Worm (Caenorhabditis elegans) whole organism, mixed stage, embryonic: ENCODE results near the gene F11G11.15.

Source experiments
- ceh-43 ChIP-seq: fragments of 200-800 bp; sonication (Bioruptor generic); optimal IDR thresholded peaks from 2 replicates; lab custom pipeline; 2018; ENCODE audit warnings: mild to moderate bottlenecking, missing genetic modification characterization, moderate library complexity, missing compliant biosample characterization
- cnd-1 ChIP-seq: fragments of 200-800 bp; sonication (Bioruptor generic); optimal IDR thresholded peaks from 2 replicates; lab custom pipeline; 2018; ENCODE audit warnings: mild to moderate bottlenecking, missing genetic modification characterization, missing compliant biosample characterization
- elt-3 ChIP-seq: fragments of 150-350 bp; optimal IDR thresholded peaks from 2 replicates; lab custom pipeline; 2014; ENCODE audit warnings: missing biosample characterization, missing genetic modification characterization
- lin-13 ChIP-seq: fragments of 150-350 bp; optimal IDR thresholded peaks from 2 replicates; lab custom pipeline; 2014; ENCODE audit warnings: missing biosample characterization, missing genetic modification characterization
- mab-5 ChIP-seq: fragments of 150-350 bp; optimal IDR thresholded peaks from 2 replicates; lab custom pipeline; 2014; ENCODE audit warnings: missing biosample characterization, missing genetic modification characterization
- mep-1 ChIP-seq: fragments of 150-350 bp; optimal IDR thresholded peaks from 2 replicates; lab custom pipeline; 2017; ENCODE audit warnings: missing biosample characterization, missing genetic modification reagents, missing genetic modification characterization, inconsistent platforms
- mls-2 ChIP-seq: sonication (generic microtip); optimal IDR thresholded peaks from 2 replicates; lab custom pipeline; 2016; ENCODE audit warnings: mild to moderate bottlenecking, missing genetic modification characterization, moderate library complexity, missing compliant biosample characterization
- nhr-28 ChIP-seq: fragments of 150-350 bp; optimal IDR thresholded peaks from 2 replicates; lab custom pipeline; 2014; ENCODE audit warnings: missing biosample characterization, missing genetic modification characterization
- snpc-4 ChIP-seq: fragments of 150-350 bp; optimal IDR thresholded peaks from 2 replicates; lab custom pipeline; 2014; ENCODE audit warnings: missing biosample characterization, missing genetic modification characterization
- unc-62 ChIP-seq: fragments of 150-350 bp; optimal IDR thresholded peaks from 2 replicates; lab custom pipeline; 2014; ENCODE audit warnings: missing biosample characterization, missing genetic modification reagents, missing genetic modification characterization

DNA sequence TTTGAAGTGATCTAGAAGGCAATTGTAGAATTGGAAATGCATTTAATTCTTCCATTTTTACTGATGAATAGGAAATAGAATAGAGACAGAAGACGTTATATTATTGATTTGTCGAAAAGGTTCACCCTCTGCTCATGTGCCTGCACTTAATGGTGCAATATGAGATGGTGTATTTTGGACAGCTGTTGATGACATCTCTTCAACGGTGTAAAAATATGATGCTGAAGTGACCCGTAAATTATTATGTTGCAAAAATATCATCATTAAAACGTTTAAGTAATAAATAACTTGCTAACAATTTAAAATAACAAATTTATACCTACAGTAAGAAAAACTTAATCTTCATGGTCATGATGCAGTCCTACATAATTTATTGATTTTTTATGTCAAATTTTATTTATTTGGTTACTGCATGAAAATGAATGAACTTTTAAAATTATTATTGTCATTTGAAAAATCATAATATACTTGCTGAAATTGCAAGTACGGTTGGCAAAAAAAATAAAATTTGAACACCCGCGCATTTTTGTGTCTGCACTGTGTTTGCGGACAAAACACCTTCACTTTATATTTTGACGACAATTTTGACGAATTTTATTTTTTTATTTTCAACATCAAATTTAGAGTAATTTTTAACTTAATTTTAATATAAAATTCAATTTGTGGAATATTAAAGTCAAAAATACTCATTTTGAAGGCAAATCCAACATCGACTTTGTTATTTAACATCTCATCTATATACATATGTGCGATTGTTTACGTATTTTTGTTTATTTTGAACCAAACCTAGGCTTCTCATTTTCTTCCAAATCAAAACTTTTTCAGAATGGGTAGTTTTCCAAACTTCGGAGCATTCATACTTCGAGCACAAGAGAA lies 46.7 kb upstream of the F11G11.15 start, which contains the start of the genes fbxb-88 and tbck-1:
- peak; percentile 30 for TF ChIP-seq mep-1 (tag; lab: Kevin White, UChicago)
- TF ChIP-seq snpc-4 (tag; lab: Kevin White, UChicago), result no peak
- TF ChIP-seq unc-62 (GFP tag; lab: Kevin White, UChicago), result peak; percentile 59
- TF ChIP-seq elt-3 (tag; lab: Kevin White, UChicago), result no peak
- no peak for TF ChIP-seq ceh-43 (GFP tag; lab: Kevin White, UChicago)
- TF ChIP-seq cnd-1 (tag; lab: Kevin White, UChicago), result peak; percentile 52
- TF ChIP-seq mab-5 (tag; lab: Kevin White, UChicago), result no peak
- TF ChIP-seq mls-2 (tag; lab: Kevin White, UChicago), result no peak
- no peak for TF ChIP-seq lin-13 (tag; lab: Kevin White, UChicago)
- TF ChIP-seq nhr-28 (tag; lab: Kevin White, UChicago), result no peak
